Worm (Caenorhabditis elegans) whole organism, L1 larva: ENCODE data around the gene ptc-3.

Experiments
- Y116A8C.19 ChIP-seq: sonication (generic microtip); optimal IDR thresholded peaks from 2 replicates; lab custom pipeline; 2016; ENCODE audit warnings: missing compliant biosample characterization, missing genetic modification characterization, borderline replicate concordance
- aha-1 ChIP-seq: fragments of 150-350 bp; optimal IDR thresholded peaks from 2 replicates; lab custom pipeline; 2014; ENCODE audit warnings: missing biosample characterization, missing genetic modification characterization
- aly-2 ChIP-seq: fragments of 150-350 bp; optimal IDR thresholded peaks from 2 replicates; lab custom pipeline; 2014; ENCODE audit warnings: missing biosample characterization, missing genetic modification characterization
- blmp-1 ChIP-seq: fragments of 150-350 bp; optimal IDR thresholded peaks from 2 replicates; lab custom pipeline; 2014; ENCODE audit warnings: missing biosample characterization, missing genetic modification characterization
- ceh-63 ChIP-seq: fragments of 200-800 bp; sonication (Bioruptor generic); optimal IDR thresholded peaks from 2 replicates; lab custom pipeline; 2018; ENCODE audit warnings: mild to moderate bottlenecking, missing genetic modification characterization, missing compliant biosample characterization
- ces-1 ChIP-seq: fragments of 150-350 bp; optimal IDR thresholded peaks from 2 replicates; lab custom pipeline; 2014; ENCODE audit warnings: missing biosample characterization, missing genetic modification reagents, missing genetic modification characterization
- efl-1 ChIP-seq, 4 experiments: fragments of 150-350 bp; optimal IDR thresholded peaks in 3 of 4; peaks in 1 of 4; 1 replicate in 1 of 4; 2 replicates in 3 of 4; lab custom pipeline; 2014; ENCODE audit warnings: missing biosample characterization in 2 of 4, missing genetic modification characterization in 2 of 4, missing genetic modification reagents in 2 of 4
- egl-13 ChIP-seq: sonication (generic microtip); optimal IDR thresholded peaks from 2 replicates; lab custom pipeline; 2016; ENCODE audit warnings: missing genotype, missing genetic modification reagents, missing genetic modification characterization, missing compliant biosample characterization
- elt-2 ChIP-seq: sonication (generic microtip); optimal IDR thresholded peaks from 2 replicates; lab custom pipeline; 2016; ENCODE audit warnings: missing genetic modification characterization, mild to moderate bottlenecking, inconsistent platforms, missing compliant biosample characterization, missing genetic modification reagents
- elt-3 ChIP-seq, 6 experiments: fragments of 150-350 bp in 1 of 6; sonication (generic microtip); optimal IDR thresholded peaks; 2 replicates each; lab custom pipeline; 2017 to 2018; ENCODE audit warnings: missing biosample characterization in 6 of 6, missing genetic modification characterization in 6 of 6, inconsistent platforms in 1 of 6
- fkh-4 ChIP-seq: sonication (generic microtip); optimal IDR thresholded peaks from 2 replicates; lab custom pipeline; 2016; ENCODE audit warnings: missing compliant biosample characterization, missing genetic modification characterization, borderline replicate concordance
- fkh-8 ChIP-seq: sonication (generic microtip); optimal IDR thresholded peaks from 2 replicates; lab custom pipeline; 2016; ENCODE audit warnings: mild to moderate bottlenecking, missing genetic modification characterization, missing compliant biosample characterization
- fos-1 ChIP-seq: fragments of 150-350 bp; optimal IDR thresholded peaks from 2 replicates; lab custom pipeline; 2014; ENCODE audit warnings: missing biosample characterization, missing genetic modification characterization
- grh-1 ChIP-seq: fragments of 200-800 bp; sonication (Bioruptor generic); IDR thresholded peaks from 2 replicates; pipeline ENCODE4 v1.3.6; 2022; ENCODE audit warnings: missing genetic modification reagents, missing genetic modification characterization, missing compliant biosample characterization
- hlh-4 ChIP-seq: sonication (generic microtip); optimal IDR thresholded peaks from 2 replicates; lab custom pipeline; 2016; ENCODE audit warnings: mild to moderate bottlenecking, missing genetic modification characterization, missing compliant biosample characterization
- hpl-2 ChIP-seq: fragments of 150-350 bp; optimal IDR thresholded peaks from 2 replicates; lab custom pipeline; 2014; ENCODE audit warnings: missing biosample characterization, missing genetic modification reagents, missing genetic modification characterization
- irx-1 ChIP-seq: sonication (generic microtip); optimal IDR thresholded peaks from 2 replicates; lab custom pipeline; 2016; ENCODE audit warnings: missing genetic modification characterization, missing compliant biosample characterization
- isw-1 ChIP-seq: fragments of 200-800 bp; sonication (Bioruptor generic); IDR thresholded peaks from 2 replicates; pipeline ENCODE4 v1.3.6; 2022; ENCODE audit warnings: missing genetic modification characterization, missing compliant biosample characterization
- lin-14 ChIP-seq: fragments of 200-800 bp; sonication (Bioruptor generic); optimal IDR thresholded peaks from 2 replicates; lab custom pipeline; 2018; ENCODE audit warnings: mild to moderate bottlenecking, missing genetic modification characterization, moderate library complexity, missing compliant biosample characterization
- lin-15B ChIP-seq: fragments of 150-350 bp; sonication (generic microtip); optimal IDR thresholded peaks from 3 replicates; lab custom pipeline; 2014; ENCODE audit warnings: missing biosample characterization, missing genetic modification characterization
- lin-35 ChIP-seq, 2 experiments: fragments of 150-350 bp; optimal IDR thresholded peaks; 2 replicates each; lab custom pipeline; 2014; ENCODE audit warnings: missing biosample characterization in 2 of 2, missing genetic modification characterization in 2 of 2, missing genetic modification reagents in 2 of 2
- lin-39 ChIP-seq: fragments of 150-350 bp; optimal IDR thresholded peaks from 2 replicates; lab custom pipeline; 2014; ENCODE audit warnings: missing biosample characterization, missing genetic modification reagents, missing genetic modification characterization
- lir-3 ChIP-seq: sonication (generic microtip); optimal IDR thresholded peaks from 2 replicates; lab custom pipeline; 2016; ENCODE audit warnings: mild to moderate bottlenecking, missing genetic modification characterization, moderate library complexity, missing compliant biosample characterization; ENCODE audit not compliant: poor library complexity
- lsy-2 ChIP-seq, 2 experiments: fragments of 150-350 bp; optimal IDR thresholded peaks; 2 replicates each; lab custom pipeline; 2014; ENCODE audit warnings: missing biosample characterization in 2 of 2, missing genetic modification characterization in 2 of 2
- mab-9 ChIP-seq: fragments of 200-800 bp; sonication (Bioruptor generic); IDR thresholded peaks from 2 replicates; pipeline ENCODE4 v1.3.6; 2022; ENCODE audit warnings: missing genetic modification reagents, missing genetic modification characterization, missing compliant biosample characterization
- mdl-1 ChIP-seq, 2 experiments: fragments of 150-350 bp; optimal IDR thresholded peaks; 2 replicates each; lab custom pipeline; 2014 to 2017; ENCODE audit warnings: missing biosample characterization in 2 of 2, missing genetic modification characterization in 2 of 2, inconsistent platforms in 1 of 2
- mef-2 ChIP-seq: fragments of 150-350 bp; optimal IDR thresholded peaks from 2 replicates; lab custom pipeline; 2014; ENCODE audit warnings: missing biosample characterization, missing genetic modification characterization
- nhr-11 ChIP-seq: fragments of 150-350 bp; optimal IDR thresholded peaks from 2 replicates; lab custom pipeline; 2014; ENCODE audit warnings: missing biosample characterization, missing genetic modification characterization
- nhr-12 ChIP-seq: sonication (generic microtip); optimal IDR thresholded peaks from 2 replicates; lab custom pipeline; 2017; ENCODE audit warnings: missing biosample characterization, missing genetic modification characterization
- nhr-19 ChIP-seq: fragments of 200-800 bp; sonication (Bioruptor generic); conservative IDR thresholded peaks from 2 replicates; pipeline ENCODE4 v1.3.6; 2022; ENCODE audit warnings: missing genetic modification characterization, missing compliant biosample characterization
- nhr-237 ChIP-seq: fragments of 150-350 bp; optimal IDR thresholded peaks from 2 replicates; lab custom pipeline; 2014; ENCODE audit warnings: missing biosample characterization, missing genetic modification characterization
- nhr-47 ChIP-seq: sonication (generic microtip); optimal IDR thresholded peaks from 2 replicates; lab custom pipeline; 2016; ENCODE audit warnings: mild to moderate bottlenecking, missing genetic modification characterization, moderate library complexity, missing compliant biosample characterization
- nhr-76 ChIP-seq: sonication (generic microtip); optimal IDR thresholded peaks from 2 replicates; lab custom pipeline; 2017; ENCODE audit warnings: missing biosample characterization, missing genetic modification characterization
- nhr-85 ChIP-seq: sonication (generic microtip); peaks from one replicate; lab custom pipeline; 2016; ENCODE audit warnings: missing genetic modification characterization, inconsistent platforms, missing compliant biosample characterization
- nhr-90 ChIP-seq: sonication (generic microtip); optimal IDR thresholded peaks from 2 replicates; lab custom pipeline; 2016; ENCODE audit warnings: mild to moderate bottlenecking, missing genetic modification characterization, missing compliant biosample characterization; ENCODE audit not compliant: poor library complexity
- pag-3 ChIP-seq: sonication (generic microtip); optimal IDR thresholded peaks from 2 replicates; lab custom pipeline; 2017; ENCODE audit warnings: missing genetic modification characterization, mild to moderate bottlenecking, missing compliant biosample characterization, antibody characterized with exemption, borderline replicate concordance; ENCODE audit not compliant: insufficient read depth
- pqm-1 ChIP-seq: sonication (generic microtip); optimal IDR thresholded peaks from 3 replicates; lab custom pipeline; 2017; ENCODE audit warnings: missing biosample characterization, missing genetic modification characterization
- rnt-1 ChIP-seq: sonication (generic microtip); optimal IDR thresholded peaks from 2 replicates; lab custom pipeline; 2016; ENCODE audit warnings: mild to moderate bottlenecking, missing genetic modification characterization, moderate library complexity, missing compliant biosample characterization
- skn-1 ChIP-seq: fragments of 150-350 bp; optimal IDR thresholded peaks from 2 replicates; lab custom pipeline; 2014; ENCODE audit warnings: missing biosample characterization, missing genetic modification characterization
- snpc-4 ChIP-seq: fragments of 150-350 bp; optimal IDR thresholded peaks from 2 replicates; lab custom pipeline; 2014; ENCODE audit warnings: missing biosample characterization, missing genetic modification characterization
- snu-23 ChIP-seq: sonication (generic microtip); optimal IDR thresholded peaks from 2 replicates; lab custom pipeline; 2016; ENCODE audit warnings: missing genetic modification characterization, missing compliant biosample characterization
- sox-4 ChIP-seq: sonication (generic microtip); optimal IDR thresholded peaks from 2 replicates; lab custom pipeline; 2016; ENCODE audit warnings: missing genetic modification characterization, missing compliant biosample characterization
- swsn-7 ChIP-seq: sonication (generic microtip); optimal IDR thresholded peaks from 2 replicates; lab custom pipeline; 2016; ENCODE audit warnings: missing genetic modification characterization, missing compliant biosample characterization
- tbx-2 ChIP-seq: sonication (generic microtip); optimal IDR thresholded peaks from 2 replicates; lab custom pipeline; 2016; ENCODE audit warnings: missing genetic modification characterization, missing compliant biosample characterization
- unc-130 ChIP-seq: fragments of 150-350 bp; optimal IDR thresholded peaks from 2 replicates; lab custom pipeline; 2017; ENCODE audit warnings: missing biosample characterization, missing genetic modification characterization, inconsistent platforms
- vab-15 ChIP-seq: sonication (generic microtip); optimal IDR thresholded peaks from 2 replicates; lab custom pipeline; 2017; ENCODE audit warnings: missing genotype, mild to moderate bottlenecking, missing genetic modification characterization, missing compliant biosample characterization

ptc-3 gene

DNA sequence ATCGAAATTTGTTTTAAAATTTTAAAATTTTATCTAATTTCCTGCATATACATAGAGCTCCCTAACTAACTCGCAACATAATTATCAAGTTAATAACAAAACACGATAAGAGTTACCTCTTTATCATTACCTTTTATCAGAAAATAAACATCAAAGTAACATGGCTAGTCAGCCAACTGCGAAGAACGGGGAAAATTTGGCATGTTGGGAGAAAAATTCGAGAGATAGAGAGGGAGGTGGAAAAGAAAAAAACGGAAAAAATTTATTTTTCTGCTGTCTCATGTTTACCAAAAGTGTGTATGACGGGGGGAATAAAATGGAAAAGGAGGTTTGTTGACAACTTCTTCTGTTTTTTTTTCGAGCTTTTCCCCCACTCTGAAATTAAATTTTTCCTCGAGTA, 18.3 kb downstream of the ptc-3 start (continued):
- no peak for TF ChIP-seq efl-1 (optimal IDR thresholded peaks at IDR 0.05; lab: Kevin White, UChicago)
- peak in 1 of 2 experiments; percentile 77 for TF ChIP-seq efl-1 (GFP tag; optimal IDR thresholded peaks at IDR 0.05 in 1 of 2; lab: Kevin White, UChicago)
- TF ChIP-seq nhr-11 (tag; lab: Kevin White, UChicago) = no peak
- TF ChIP-seq tbx-2 (tag; lab: Kevin White, UChicago) = no peak
- no peak for TF ChIP-seq snpc-4 (tag; lab: Kevin White, UChicago)
- TF ChIP-seq pqm-1 = no peak
- TF ChIP-seq lsy-2 (tag; optimal IDR thresholded peaks at IDR 0.05; lab: Kevin White, UChicago) = no peak
- no peak for TF ChIP-seq pag-3 (tag; lab: Kevin White, UChicago)
- TF ChIP-seq lir-3 (tag; lab: Kevin White, UChicago) = no peak
- TF ChIP-seq grh-1 (GFP tag; lab: Robert Waterston, UW) = no peak
- TF ChIP-seq nhr-76 (tag; lab: Kevin White, UChicago) = no peak
- no peak for TF ChIP-seq mab-9 (GFP tag; lab: Robert Waterston, UW)
- no peak for TF ChIP-seq lin-15B (tag; lab: Kevin White, UChicago)
- no peak for TF ChIP-seq fkh-8 (tag; lab: Kevin White, UChicago)
- TF ChIP-seq elt-3 (tag; optimal IDR thresholded peaks at IDR 0.05; lab: Kevin White, UChicago) = peak in 1 of 6 experiments; percentile 53
- peak; percentile 83 for TF ChIP-seq elt-2 (tag; lab: Kevin White, UChicago)
- no peak for TF ChIP-seq fkh-4 (tag; lab: Kevin White, UChicago)

DNA sequence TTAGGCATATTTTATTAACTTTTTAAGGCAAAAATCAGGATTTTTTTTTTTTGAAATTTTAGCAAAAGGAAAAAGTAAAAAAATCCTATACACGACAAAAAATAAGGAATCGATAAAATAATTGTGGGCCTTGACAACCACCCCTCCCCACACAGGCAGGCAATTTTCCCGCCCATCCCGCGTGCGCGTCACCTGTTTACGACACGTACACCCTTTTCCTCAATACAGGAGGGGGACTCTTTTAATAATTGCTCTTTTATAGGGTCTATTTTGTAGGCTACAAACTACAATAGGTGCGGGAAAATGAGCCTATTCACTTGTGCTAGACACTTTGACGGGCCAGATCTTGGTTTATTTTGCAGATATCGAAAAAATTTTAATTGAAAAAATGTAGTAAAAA, 19.9 kb downstream of the ptc-3 start:
- TF ChIP-seq rnt-1 (tag; lab: Kevin White, UChicago) (peak; percentile 13), egl-13 (tag; lab: Kevin White, UChicago) (no peak), blmp-1 (no peak), nhr-85 (tag; lab: Kevin White, UChicago) (peak; percentile 27)
- TF ChIP-seq, all 84 proteins: peak for 2

DNA sequence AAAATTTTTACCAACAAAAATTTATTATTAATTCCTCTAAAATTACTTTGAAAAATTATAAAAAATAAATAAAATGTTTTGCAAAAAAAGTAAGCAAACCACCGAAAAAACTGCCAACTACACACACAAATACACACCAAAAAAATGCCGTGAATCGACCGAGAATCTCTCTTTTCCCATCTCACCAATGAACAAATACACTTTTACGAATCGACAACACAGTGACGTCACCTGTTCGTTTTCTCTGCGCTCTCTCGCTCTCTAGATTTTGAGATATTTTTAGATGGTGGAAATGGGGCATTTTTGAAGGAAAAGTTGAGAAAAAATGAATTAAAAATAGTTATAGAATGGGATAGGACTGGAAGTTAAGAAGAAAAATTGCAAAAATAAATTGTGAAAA, 20.3 kb downstream of the ptc-3 start:
- TF ChIP-seq ceh-63 (no peak), lin-14 (GFP tag; lab: Kevin White, UChicago) (peak; percentile 77), pqm-1 (no peak), sox-4 (tag; lab: Kevin White, UChicago) (no peak), skn-1 (tag; lab: Kevin White, UChicago) (no peak), grh-1 (GFP tag; lab: Robert Waterston, UW) (no peak), irx-1 (no peak), nhr-47 (tag; lab: Kevin White, UChicago) (no peak), blmp-1 (peak; percentile 52), nhr-90 (tag; lab: Kevin White, UChicago) (peak; percentile 6), lin-35 (GFP tag; optimal IDR thresholded peaks at IDR 0.05; lab: Kevin White, UChicago) (peak in 1 of 2 experiments; percentile 37), aly-2 (tag; lab: Kevin White, UChicago) (no peak), hpl-2 (GFP tag; lab: Kevin White, UChicago) (no peak), mef-2 (tag; lab: Kevin White, UChicago) (peak; percentile 43), isw-1 (GFP tag; lab: Robert Waterston, UW) (no peak), fos-1 (no peak), vab-15 (tag; lab: Kevin White, UChicago) (no peak), nhr-11 (tag; lab: Kevin White, UChicago) (no peak), fkh-8 (tag; lab: Kevin White, UChicago) (no peak), nhr-76 (tag; lab: Kevin White, UChicago) (no peak), nhr-237 (tag; lab: Kevin White, UChicago) (no peak), aha-1 (tag; lab: Kevin White, UChicago) (no peak), nhr-12 (tag; lab: Kevin White, UChicago) (no peak), efl-1 (optimal IDR thresholded peaks at IDR 0.05; lab: Kevin White, UChicago) (peak; percentile 13 to 36), efl-1 (GFP tag; optimal IDR thresholded peaks at IDR 0.05 in 1 of 2; lab: Kevin White, UChicago) (no peak), unc-130 (tag; lab: Kevin White, UChicago) (no peak), mdl-1 (tag; optimal IDR thresholded peaks at IDR 0.05; lab: Kevin White, UChicago) (no peak), egl-13 (tag; lab: Kevin White, UChicago) (no peak), nhr-19 (GFP tag; lab: Robert Waterston, UW) (no peak), Y116A8C.19 (tag; lab: Kevin White, UChicago) (no peak), fkh-4 (tag; lab: Kevin White, UChicago) (no peak), elt-2 (tag; lab: Kevin White, UChicago) (no peak), elt-3 (tag; optimal IDR thresholded peaks at IDR 0.05; lab: Kevin White, UChicago) (peak in 1 of 6 experiments; percentile 38), lin-39 (no peak), lin-15B (tag; lab: Kevin White, UChicago) (no peak), snpc-4 (tag; lab: Kevin White, UChicago) (no peak), ces-1 (GFP tag; lab: Kevin White, UChicago) (no peak), swsn-7 (tag; lab: Kevin White, UChicago) (peak; percentile 10), hlh-4 (tag; lab: Kevin White, UChicago) (no peak), snu-23 (GFP tag; lab: Kevin White, UChicago) (peak; percentile 33)
